Worm (Caenorhabditis elegans) whole organism, L4 larva: ENCODE results near the gene chhy-1.

Source experiments
- T20F7.1 ChIP-seq: fragments of 200-800 bp; sonication (Bioruptor generic); optimal IDR thresholded peaks from 2 replicates; lab custom pipeline; 2018; ENCODE audit warnings: mild to moderate bottlenecking, missing genetic modification characterization, missing compliant biosample characterization
- Y48G9A.11 ChIP-seq: fragments of 200-800 bp; sonication (Bioruptor generic); IDR thresholded peaks from 2 replicates; pipeline ENCODE4 v1.3.6; 2022; ENCODE audit warnings: missing genetic modification reagents, missing genetic modification characterization, missing compliant biosample characterization
- aha-1 ChIP-seq: fragments of 150-350 bp; peaks from one replicate; lab custom pipeline; 2014; ENCODE audit warnings: missing biosample characterization, missing genetic modification characterization
- arid-1 ChIP-seq: fragments of 200-800 bp; sonication (Bioruptor generic); conservative IDR thresholded peaks from 2 replicates; pipeline ENCODE4 v1.3.6; 2022; ENCODE audit warnings: missing genetic modification reagents, missing genetic modification characterization, missing compliant biosample characterization
- ces-1 ChIP-seq: fragments of 150-350 bp; sonication (generic microtip); optimal IDR thresholded peaks from 4 replicates; lab custom pipeline; 2014; ENCODE audit warnings: missing biosample characterization, missing genetic modification reagents, missing genetic modification characterization
- daf-16 ChIP-seq, 3 experiments: sonication (generic microtip); optimal IDR thresholded peaks; 2 replicates each; lab custom pipeline; 2016 to 2017; ENCODE audit warnings: missing genetic modification characterization in 3 of 3, missing genetic modification reagents in 3 of 3, mild to moderate bottlenecking in 2 of 3, missing compliant biosample characterization in 2 of 3, missing biosample characterization in 1 of 3, moderate library complexity in 1 of 3
- dmd-6 ChIP-seq: fragments of 200-800 bp; sonication (Bioruptor generic); IDR thresholded peaks from 2 replicates; pipeline ENCODE4 v1.3.6; 2022; ENCODE audit warnings: missing genetic modification reagents, missing genetic modification characterization, missing compliant biosample characterization
- dmd-8 ChIP-seq: fragments of 200-800 bp; sonication (Bioruptor generic); IDR thresholded peaks from 2 replicates; pipeline ENCODE4 v1.3.6; 2022; ENCODE audit warnings: missing genetic modification characterization, missing compliant biosample characterization
- dve-1 ChIP-seq: sonication (generic microtip); optimal IDR thresholded peaks from 2 replicates; lab custom pipeline; 2017; ENCODE audit warnings: antibody characterized with exemption, mild to moderate bottlenecking, missing genetic modification characterization, missing compliant biosample characterization; ENCODE audit not compliant: insufficient read depth
- egl-43 ChIP-seq: fragments of 200-800 bp; sonication (Bioruptor generic); IDR thresholded peaks from 2 replicates; pipeline ENCODE4 v1.3.6; 2022; ENCODE audit warnings: missing genetic modification reagents, missing genetic modification characterization, missing compliant biosample characterization
- fkh-10 ChIP-seq: fragments of 150-350 bp; optimal IDR thresholded peaks from 2 replicates; lab custom pipeline; 2014; ENCODE audit warnings: missing biosample characterization, missing genetic modification reagents, missing genetic modification characterization
- hif-1 ChIP-seq, 2 experiments: sonication (generic microtip); optimal IDR thresholded peaks; 2 replicates each; lab custom pipeline; 2016 to 2017; ENCODE audit warnings: missing compliant biosample characterization in 2 of 2, missing genetic modification characterization in 2 of 2, missing genetic modification reagents in 2 of 2, missing genotype in 2 of 2, mild to moderate bottlenecking in 1 of 2
- hlh-11 ChIP-seq: fragments of 200-800 bp; sonication (Bioruptor generic); optimal IDR thresholded peaks from 2 replicates; lab custom pipeline; 2018; ENCODE audit warnings: mild to moderate bottlenecking, missing genetic modification characterization, missing compliant biosample characterization
- hlh-30 ChIP-seq: sonication (generic microtip); optimal IDR thresholded peaks from 2 replicates; lab custom pipeline; 2017; ENCODE audit warnings: antibody characterized with exemption, mild to moderate bottlenecking, missing genetic modification characterization, missing compliant biosample characterization; ENCODE audit not compliant: insufficient read depth
- lim-7 ChIP-seq: fragments of 200-800 bp; sonication (Bioruptor generic); IDR thresholded peaks from 2 replicates; pipeline ENCODE4 v1.3.6; 2022; ENCODE audit warnings: missing genetic modification characterization, missing compliant biosample characterization
- lir-3 ChIP-seq: sonication (generic microtip); optimal IDR thresholded peaks from 2 replicates; lab custom pipeline; 2016; ENCODE audit warnings: mild to moderate bottlenecking, missing genetic modification characterization, missing compliant biosample characterization
- lsy-2 ChIP-seq, 2 experiments: fragments of 150-350 bp in 1 of 2; sonication (generic microtip) in 1 of 2; optimal IDR thresholded peaks; 2 replicates each; lab custom pipeline; 2014 to 2017; ENCODE audit warnings: missing biosample characterization in 2 of 2, missing genetic modification characterization in 2 of 2
- mes-2 ChIP-seq: sonication (generic microtip); optimal IDR thresholded peaks from 2 replicates; lab custom pipeline; 2016; ENCODE audit warnings: missing genotype, mild to moderate bottlenecking, missing genetic modification characterization, missing compliant biosample characterization; ENCODE audit not compliant: poor library complexity, severe bottlenecking
- mxl-3 ChIP-seq: fragments of 200-800 bp; sonication (Bioruptor generic); optimal IDR thresholded peaks from 2 replicates; lab custom pipeline; 2018; ENCODE audit warnings: mild to moderate bottlenecking, missing genetic modification characterization, missing compliant biosample characterization
- nhr-28 ChIP-seq: fragments of 150-350 bp; optimal IDR thresholded peaks from 2 replicates; lab custom pipeline; 2014; ENCODE audit warnings: missing biosample characterization, missing genetic modification characterization
- nhr-41 ChIP-seq: fragments of 200-800 bp; sonication (Bioruptor generic); IDR thresholded peaks from 2 replicates; pipeline ENCODE4 v1.3.6; 2022; ENCODE audit warnings: missing genetic modification reagents, missing genetic modification characterization, missing compliant biosample characterization
- nhr-48 ChIP-seq: sonication (generic microtip); optimal IDR thresholded peaks from 2 replicates; lab custom pipeline; 2016; ENCODE audit warnings: mild to moderate bottlenecking, missing genetic modification characterization, missing compliant biosample characterization
- nhr-6 ChIP-seq: fragments of 150-350 bp; optimal IDR thresholded peaks from 2 replicates; lab custom pipeline; 2014; ENCODE audit warnings: missing biosample characterization, missing genetic modification characterization
- nhr-77 ChIP-seq: fragments of 150-350 bp; optimal IDR thresholded peaks from 2 replicates; lab custom pipeline; 2014; ENCODE audit warnings: missing biosample characterization, missing genetic modification characterization
- pha-4 ChIP-seq, 2 experiments: fragments of 150-350 bp in 1 of 2; fragments of 200-800 bp in 1 of 2; sonication (Bioruptor generic) in 1 of 2; IDR thresholded peaks in 1 of 2; optimal IDR thresholded peaks in 1 of 2; 2 replicates each; pipeline versions ENCODE4 v1.3.6 to Lab custom; 2014 to 2022; ENCODE audit warnings: missing genetic modification characterization in 2 of 2, missing genetic modification reagents in 2 of 2, missing biosample characterization in 1 of 2, missing compliant biosample characterization in 1 of 2
- php-3 ChIP-seq: fragments of 200-800 bp; sonication (Bioruptor generic); IDR thresholded peaks from 2 replicates; pipeline ENCODE4 v1.3.6; 2022; ENCODE audit warnings: missing genetic modification reagents, missing genetic modification characterization, missing compliant biosample characterization
- pqm-1 ChIP-seq: sonication (generic microtip); optimal IDR thresholded peaks from 2 replicates; lab custom pipeline; 2017; ENCODE audit warnings: missing biosample characterization, missing genetic modification characterization
- tra-1 ChIP-seq: fragments of 200-800 bp; sonication (Bioruptor generic); IDR thresholded peaks from 2 replicates; pipeline ENCODE4 v1.3.6; 2022; ENCODE audit warnings: missing genetic modification reagents, missing genetic modification characterization, missing compliant biosample characterization
- unc-130 ChIP-seq: sonication (generic microtip); optimal IDR thresholded peaks from 2 replicates; lab custom pipeline; 2016; ENCODE audit warnings: missing genetic modification reagents, missing genetic modification characterization, missing compliant biosample characterization
- unc-62 ChIP-seq, 3 experiments: fragments of 150-350 bp in 1 of 3; sonication (generic microtip); optimal IDR thresholded peaks in 2 of 3; peaks in 1 of 3; 1 replicate in 1 of 3; 2 replicates in 2 of 3; lab custom pipeline; 2014 to 2017; ENCODE audit warnings: missing biosample characterization in 3 of 3, missing genetic modification characterization in 3 of 3, missing genetic modification reagents in 3 of 3, missing genotype in 1 of 3
- vab-7 ChIP-seq: fragments of 200-800 bp; sonication (Bioruptor generic); IDR thresholded peaks from 2 replicates; pipeline ENCODE4 v1.3.6; 2022; ENCODE audit warnings: missing genetic modification reagents, missing genetic modification characterization, missing compliant biosample characterization
- ztf-11 ChIP-seq: fragments of 150-350 bp; optimal IDR thresholded peaks from 2 replicates; lab custom pipeline; 2014; ENCODE audit warnings: missing biosample characterization, missing genetic modification characterization
- ztf-7 ChIP-seq: fragments of 150-350 bp; optimal IDR thresholded peaks from 2 replicates; lab custom pipeline; 2014; ENCODE audit warnings: missing biosample characterization, missing genetic modification characterization

The chhy-1 gene

ce11 chrII:8631766-8632165 is 14.3 kb upstream of the chhy-1 start:
- TF ChIP-seq unc-130 (GFP tag; lab: Kevin White, UChicago) = no peak
- no peak for TF ChIP-seq mes-2 (tag; lab: Kevin White, UChicago)
- TF ChIP-seq lim-7 (GFP tag; lab: Robert Waterston, UW) = 0 out of 2 replicates have a peak, but pooled peaks have one; percentile 30
- 0 out of 2 replicates have a peak, but pooled peaks have one; percentile 13 for TF ChIP-seq arid-1 (GFP tag; lab: Robert Waterston, UW)
- no peak for TF ChIP-seq egl-43
- TF ChIP-seq php-3 (GFP tag; lab: Robert Waterston, UW) = no peak

ce11 chrII:8630088-8630487 is 12.7 kb upstream of the chhy-1 start, which contains the start of gene T22C8.6:
T22C8.6 (minus strand) TSS chrII:8630281.
- TF ChIP-seq mxl-3 (peak; percentile 5), nhr-28 (tag; lab: Kevin White, UChicago) (peak; percentile 16), ces-1 (GFP tag; lab: Kevin White, UChicago) (no peak), hlh-30 (tag; lab: Kevin White, UChicago) (peak; percentile 45)

- TF ChIP-seq aha-1 (tag; lab: Kevin White, UChicago) (peak; percentile 93), lsy-2 (tag; optimal IDR thresholded peaks at IDR 0.05; lab: Kevin White, UChicago) (no peak)
- TF ChIP-seq, all 104 proteins: peak for 1
Observed at ce11 chrII:8627907-8628306, 10.5 kb upstream of the chhy-1 start.

- no peak for TF ChIP-seq dmd-8 (GFP tag; lab: Robert Waterston, UW)
- TF ChIP-seq unc-62 (GFP tag; optimal IDR thresholded peaks at IDR 0.05 in 1 of 2; lab: Kevin White, UChicago) = peak in 1 of 2 experiments; percentile 78
- no peak for TF ChIP-seq unc-62 (tag; optimal IDR thresholded peaks at IDR 0.05; lab: Kevin White, UChicago)
- no peak for TF ChIP-seq hif-1 (tag; optimal IDR thresholded peaks at IDR 0.05; lab: Kevin White, UChicago)
Observed at ce11 chrII:8626598-8626997, 9.2 kb upstream of the chhy-1 start.

- TF ChIP-seq pqm-1 (tag; lab: Kevin White, UChicago) (peak; percentile 97), nhr-28 (tag; lab: Kevin White, UChicago) (peak; percentile 92), ztf-11 (tag; lab: Kevin White, UChicago) (no peak), tra-1 (GFP tag; lab: Robert Waterston, UW) (peak; percentile 86), fkh-10 (no peak), daf-16 (GFP tag; optimal IDR thresholded peaks at IDR 0.05; lab: Kevin White, UChicago) (peak in 1 of 2 experiments; percentile 7), daf-16 (tag; optimal IDR thresholded peaks at IDR 0.05; lab: Kevin White, UChicago) (peak; percentile 85), T20F7.1 (GFP tag; lab: Kevin White, UChicago) (no peak), nhr-48 (tag; lab: Kevin White, UChicago) (peak; percentile 21), nhr-6 (tag; lab: Kevin White, UChicago) (peak; percentile 59), php-3 (GFP tag; lab: Robert Waterston, UW) (peak; percentile 97), dmd-6 (GFP tag; lab: Robert Waterston, UW) (peak; percentile 84), ztf-7 (no peak), lir-3 (no peak), mxl-3 (peak; percentile 52), Y48G9A.11 (GFP tag; lab: Robert Waterston, UW) (no peak), nhr-41 (GFP tag; lab: Robert Waterston, UW) (peak; percentile 64; the same call in 1 of the 2 replicates), nhr-77 (peak; percentile 76), dve-1 (tag; lab: Kevin White, UChicago) (peak; percentile 79), vab-7 (GFP tag; lab: Robert Waterston, UW) (no peak), hlh-11 (tag; lab: Kevin White, UChicago) (peak; percentile 87), pha-4 (GFP tag; IDR thresholded peaks at IDR 0.05; lab: Robert Waterston, UW) (peak; percentile 34; the same call in 1 of the 2 replicates), pha-4 (tag; optimal IDR thresholded peaks at IDR 0.05; lab: Kevin White, UChicago) (no peak), aha-1 (tag; lab: Kevin White, UChicago) (peak; percentile 50)
- TF ChIP-seq, all 104 proteins: peak for 15
Observed at ce11 chrII:8625163-8625562, 7.7 kb upstream of the chhy-1 start, which contains the start of gene sptf-2. sptf-2 (plus strand) TSS chrII:8625459.
